Fruit fly (Drosophila melanogaster) whole organism, embryonic: ENCODE measurements around the gene Ada2a.

Experiments
- CG10431 ChIP-seq: fragments of 200-800 bp; sonication (Bioruptor generic); optimal IDR thresholded peaks from 3 replicates; lab custom pipeline; 2018; ENCODE audit warnings: missing biosample characterization, mild to moderate bottlenecking, missing genetic modification characterization
- CG11085 ChIP-seq: fragments of 200-800 bp; sonication (Bioruptor generic); IDR thresholded peaks from 2 replicates; pipeline ENCODE4 v1.3.6; 2022; ENCODE audit warnings: missing biosample characterization, missing genetic modification characterization
- CG11695 ChIP-seq: fragments of 200-800 bp; sonication (Bioruptor generic); IDR thresholded peaks from 3 replicates; pipeline ENCODE4 v1.3.6; 2022; ENCODE audit warnings: missing biosample characterization, missing genetic modification characterization
- CG14667 ChIP-seq: fragments of 200-800 bp; sonication (Bioruptor generic); IDR thresholded peaks from 2 replicates; pipeline ENCODE4 v1.3.6; 2022; ENCODE audit warnings: missing biosample characterization, missing genetic modification characterization
- CG1529 ChIP-seq: fragments of 200-800 bp; sonication (Bioruptor generic); optimal IDR thresholded peaks from 3 replicates; lab custom pipeline; 2018; ENCODE audit warnings: missing biosample characterization, missing genetic modification characterization
- CG17359 ChIP-seq: fragments of 200-800 bp; sonication (Bioruptor generic); optimal IDR thresholded peaks from 3 replicates; lab custom pipeline; 2018; ENCODE audit warnings: missing biosample characterization, mild to moderate bottlenecking, missing genetic modification characterization, moderate library complexity
- CG17385 ChIP-seq: fragments of 200-800 bp; sonication (Bioruptor generic); optimal IDR thresholded peaks from 3 replicates; lab custom pipeline; 2018; ENCODE audit warnings: missing biosample characterization, mild to moderate bottlenecking, missing genetic modification characterization
- CG3163 ChIP-seq: fragments of 200-800 bp; sonication (Bioruptor generic); optimal IDR thresholded peaks from 3 replicates; lab custom pipeline; 2016; ENCODE audit warnings: missing biosample characterization, missing genetic modification characterization
- CG3995 ChIP-seq: fragments of 200-800 bp; sonication (Bioruptor generic); optimal IDR thresholded peaks from 3 replicates; lab custom pipeline; 2016; ENCODE audit warnings: missing biosample characterization, missing genetic modification characterization
- CG5180 ChIP-seq: fragments of 200-800 bp; sonication (Bioruptor generic); optimal IDR thresholded peaks from 3 replicates; lab custom pipeline; 2017; ENCODE audit warnings: missing biosample characterization, missing genetic modification characterization, mild to moderate bottlenecking, moderate library complexity, missing genetic modification reagents
- CG6854 ChIP-seq: fragments of 200-800 bp; sonication (Bioruptor generic); optimal IDR thresholded peaks from 3 replicates; lab custom pipeline; 2017; ENCODE audit warnings: missing biosample characterization, mild to moderate bottlenecking, missing genetic modification characterization
- CG8944 ChIP-seq: fragments of 200-800 bp; sonication (Bioruptor generic); optimal IDR thresholded peaks from 3 replicates; lab custom pipeline; 2016; ENCODE audit warnings: missing biosample characterization, missing genetic modification characterization
- CG9215 ChIP-seq: fragments of 200-800 bp; sonication (Bioruptor generic); IDR thresholded peaks from 2 replicates; pipeline ENCODE4 v1.3.6; 2022; ENCODE audit warnings: missing biosample characterization, missing genetic modification characterization
- CG9817 ChIP-seq: fragments of 200-800 bp; sonication (Bioruptor generic); optimal IDR thresholded peaks from 2 replicates; lab custom pipeline; 2018; ENCODE audit warnings: missing biosample characterization, mild to moderate bottlenecking, missing genetic modification characterization, moderate library complexity
- CrebB ChIP-seq: fragments of 200-800 bp; sonication (Bioruptor generic); optimal IDR thresholded peaks from 3 replicates; lab custom pipeline; 2018; ENCODE audit warnings: missing biosample characterization, mild to moderate bottlenecking, missing genetic modification characterization
- Dad ChIP-seq: fragments of 200-800 bp; sonication (Bioruptor generic); optimal IDR thresholded peaks from 3 replicates; lab custom pipeline; 2016; ENCODE audit warnings: missing biosample characterization, missing genetic modification characterization
- Hand ChIP-seq: fragments of 200-800 bp; sonication (Bioruptor generic); optimal IDR thresholded peaks from 2 replicates; lab custom pipeline; 2017; ENCODE audit warnings: mild to moderate bottlenecking, missing biosample characterization, missing genetic modification reagents, missing genetic modification characterization
- HmgZ ChIP-seq: fragments of 200-800 bp; sonication (Bioruptor generic); optimal IDR thresholded peaks from 2 replicates; lab custom pipeline; 2018; ENCODE audit warnings: missing biosample characterization, mild to moderate bottlenecking, missing genetic modification characterization
- Meics ChIP-seq: fragments of 200-800 bp; sonication (Bioruptor generic); optimal IDR thresholded peaks from 2 replicates; lab custom pipeline; 2017; ENCODE audit warnings: missing biosample characterization, mild to moderate bottlenecking, missing genetic modification characterization
- Myb ChIP-seq: fragments of 200-800 bp; sonication (Bioruptor generic); optimal IDR thresholded peaks from 2 replicates; lab custom pipeline; 2016; ENCODE audit warnings: missing biosample characterization, missing genetic modification characterization
- NC2β ChIP-seq: fragments of 200-800 bp; sonication (Bioruptor generic); optimal IDR thresholded peaks from 2 replicates; lab custom pipeline; 2016; ENCODE audit warnings: missing biosample characterization, missing genetic modification characterization
- PHDP ChIP-seq: fragments of 200-800 bp; sonication (Bioruptor generic); optimal IDR thresholded peaks from 3 replicates; lab custom pipeline; 2018; ENCODE audit warnings: missing biosample characterization, mild to moderate bottlenecking, missing genetic modification characterization, moderate library complexity
- Ptx1 ChIP-seq: fragments of 200-800 bp; sonication (Bioruptor generic); IDR thresholded peaks from 2 replicates; pipeline ENCODE4 v1.3.6; 2022; ENCODE audit warnings: missing biosample characterization, missing genetic modification characterization
- Rfx ChIP-seq: fragments of 200-800 bp; sonication (Bioruptor generic); IDR thresholded peaks from 2 replicates; pipeline ENCODE4 v1.3.6; 2022; ENCODE audit warnings: missing biosample characterization, missing genetic modification characterization
- Trl ChIP-seq, 3 experiments: fragments of >200 bp in 2 of 3; fragments of 200-800 bp in 1 of 3; sonication (Bioruptor generic) in 1 of 3; optimal IDR thresholded peaks; 2 replicates in 1 of 3; 3 replicates in 2 of 3; lab custom pipeline; 2016 to 2017; ENCODE audit warnings: missing biosample characterization in 1 of 3, missing genetic modification characterization in 1 of 3
- Usf ChIP-seq: fragments of 200-800 bp; sonication (Bioruptor generic); optimal IDR thresholded peaks from 2 replicates; lab custom pipeline; 2017; ENCODE audit warnings: missing genotype, missing biosample characterization, missing genetic modification characterization
- ase ChIP-seq: fragments of 200-800 bp; sonication (Bioruptor generic); IDR thresholded peaks from 3 replicates; pipeline ENCODE4 v1.3.6; 2022; ENCODE audit warnings: missing biosample characterization, missing genetic modification characterization
- caup ChIP-seq: fragments of 200-800 bp; sonication (Bioruptor generic); optimal IDR thresholded peaks from 3 replicates; lab custom pipeline; 2017; ENCODE audit warnings: missing biosample characterization, mild to moderate bottlenecking, missing genetic modification characterization, moderate library complexity; ENCODE audit not compliant: severe bottlenecking
- crol ChIP-seq: fragments of 200-800 bp; sonication (Bioruptor generic); IDR thresholded peaks from 2 replicates; pipeline ENCODE4 v1.3.6; 2022; ENCODE audit warnings: missing biosample characterization, missing genetic modification characterization
- crp ChIP-seq, 2 experiments: fragments of 200-800 bp; sonication (Bioruptor generic); optimal IDR thresholded peaks; 2 replicates in 1 of 2; 3 replicates in 1 of 2; lab custom pipeline; 2017; ENCODE audit warnings: missing biosample characterization in 2 of 2, missing genetic modification characterization in 2 of 2, mild to moderate bottlenecking in 1 of 2, moderate library complexity in 1 of 2
- ftz-f1 ChIP-seq: fragments of 200-800 bp; sonication (Bioruptor generic); optimal IDR thresholded peaks from 2 replicates; lab custom pipeline; 2016; ENCODE audit warnings: missing biosample characterization, missing genetic modification characterization
- gcm2 ChIP-seq: fragments of 200-800 bp; sonication (Bioruptor generic); optimal IDR thresholded peaks from 2 replicates; lab custom pipeline; 2016; ENCODE audit warnings: missing biosample characterization, missing genetic modification characterization
- gt ChIP-seq: fragments of 200-800 bp; sonication (Bioruptor generic); IDR thresholded peaks from 2 replicates; pipeline ENCODE4 v1.3.6; 2022; ENCODE audit warnings: missing biosample characterization, missing genetic modification characterization
- h ChIP-seq: fragments of >200 bp; optimal IDR thresholded peaks from 2 replicates; lab custom pipeline; 2017
- hbn ChIP-seq: fragments of 200-800 bp; sonication (Bioruptor generic); IDR thresholded peaks from 2 replicates; pipeline ENCODE4 v1.3.6; 2022; ENCODE audit warnings: missing biosample characterization, missing genetic modification characterization; ENCODE audit not compliant: partially characterized antibody
- luna ChIP-seq: fragments of 200-800 bp; sonication (Bioruptor generic); optimal IDR thresholded peaks from 2 replicates; lab custom pipeline; 2016; ENCODE audit warnings: missing biosample characterization, missing genetic modification characterization
- nerfin-1 ChIP-seq: fragments of 200-800 bp; sonication (Bioruptor generic); optimal IDR thresholded peaks from 3 replicates; lab custom pipeline; 2019; ENCODE audit warnings: missing biosample characterization, mild to moderate bottlenecking, missing genetic modification characterization, moderate library complexity
- nom ChIP-seq: fragments of 200-800 bp; sonication (Bioruptor generic); optimal IDR thresholded peaks from 2 replicates; lab custom pipeline; 2017; ENCODE audit warnings: missing biosample characterization, missing genetic modification characterization, mild to moderate bottlenecking, moderate library complexity, missing genetic modification reagents
- org-1 ChIP-seq: fragments of 200-800 bp; sonication (Bioruptor generic); optimal IDR thresholded peaks from 2 replicates; lab custom pipeline; 2017; ENCODE audit warnings: missing biosample characterization, missing genetic modification characterization
- phol ChIP-seq: fragments of 200-800 bp; sonication (Bioruptor generic); optimal IDR thresholded peaks from 3 replicates; lab custom pipeline; 2018; ENCODE audit warnings: missing biosample characterization, mild to moderate bottlenecking, missing genetic modification characterization, moderate library complexity
- ranshi ChIP-seq: fragments of 200-800 bp; sonication (Bioruptor generic); IDR thresholded peaks from 2 replicates; pipeline ENCODE4 v1.3.6; 2022; ENCODE audit warnings: missing biosample characterization, missing genetic modification characterization
- ro ChIP-seq: fragments of 200-800 bp; sonication (Bioruptor generic); IDR thresholded peaks from 2 replicates; pipeline ENCODE4 v1.3.6; 2022; ENCODE audit warnings: missing biosample characterization, missing genetic modification characterization
- run ChIP-seq: fragments of 200-800 bp; sonication (Bioruptor generic); optimal IDR thresholded peaks from 3 replicates; lab custom pipeline; 2018; ENCODE audit warnings: missing biosample characterization, mild to moderate bottlenecking, missing genetic modification characterization
- salm ChIP-seq: fragments of 200-800 bp; sonication (Bioruptor generic); optimal IDR thresholded peaks from 2 replicates; lab custom pipeline; 2018; ENCODE audit warnings: missing biosample characterization, mild to moderate bottlenecking, missing genetic modification characterization
- seq ChIP-seq: fragments of 200-800 bp; sonication (Bioruptor generic); IDR thresholded peaks from 2 replicates; pipeline ENCODE4 v1.3.6; 2022; ENCODE audit warnings: missing biosample characterization, missing genetic modification characterization
- sug ChIP-seq: fragments of 200-800 bp; optimal IDR thresholded peaks from 2 replicates; lab custom pipeline; 2019; ENCODE audit warnings: missing biosample characterization, mild to moderate bottlenecking, missing genetic modification characterization, moderate library complexity
- tll ChIP-seq, 2 experiments: fragments of 200-800 bp in 1 of 2; fragments of >200 bp in 1 of 2; sonication (Bioruptor generic) in 1 of 2; optimal IDR thresholded peaks; 2 replicates each; lab custom pipeline; 2017 to 2019; ENCODE audit warnings: missing biosample characterization in 2 of 2, missing genetic modification characterization in 2 of 2, mild to moderate bottlenecking in 1 of 2, moderate library complexity in 1 of 2
- unpg ChIP-seq: fragments of 200-800 bp; sonication (Bioruptor generic); optimal IDR thresholded peaks from 3 replicates; lab custom pipeline; 2018; ENCODE audit warnings: missing biosample characterization, mild to moderate bottlenecking, missing genetic modification characterization, moderate library complexity
- z ChIP-seq: fragments of 200-800 bp; sonication (Bioruptor generic); IDR thresholded peaks from 3 replicates; pipeline ENCODE4 v1.3.6; 2022; ENCODE audit warnings: missing biosample characterization, missing genetic modification characterization
- zf30C ChIP-seq: fragments of 200-800 bp; sonication (Bioruptor generic); optimal IDR thresholded peaks from 3 replicates; lab custom pipeline; 2018; ENCODE audit warnings: missing biosample characterization, mild to moderate bottlenecking, missing genetic modification characterization

Ada2a gene

dm6 chr3R:18220211-18220749 lies 35.0 kb downstream of the Ada2a start, which contains the start of the genes CG7988 and CG7183 (continued):
- TF ChIP-seq CG10431 (GFP tag; lab: Kevin White, UChicago) (peak; percentile 86), CG11085 (GFP tag; lab: Robert Waterston, UW) (peak; percentile 97), h (lab: Kevin White, UChicago) (no peak), unpg (GFP tag; lab: Kevin White, UChicago) (peak; percentile 99), hbn (GFP tag; lab: Robert Waterston, UW) (no peak), caup (GFP tag; lab: Kevin White, UChicago) (peak; percentile 93), Usf (peak; percentile 94), tll (GFP tag; optimal IDR thresholded peaks at IDR 0.05; lab: Kevin White, UChicago) (peak in 1 of 2 experiments; percentile 90), NC2β (GFP tag; lab: Kevin White, UChicago) (peak; percentile 94), CG8944 (peak; percentile 92), Dad (peak; percentile 92), phol (tag; lab: Kevin White, UChicago) (peak; percentile 98), crp (GFP tag; optimal IDR thresholded peaks at IDR 0.05; lab: Kevin White, UChicago) (peak; percentile 98), PHDP (peak; percentile 98), Trl (optimal IDR thresholded peaks at IDR 0.05; lab: Kevin White, UChicago) (no peak), Trl (GFP tag; optimal IDR thresholded peaks at IDR 0.05; lab: Kevin White, UChicago) (peak; percentile 95), CG9817 (tag; lab: Kevin White, UChicago) (peak; percentile 98), luna (peak; percentile 87), z (GFP tag; lab: Robert Waterston, UW) (peak; percentile 74; the same call in 1 of the 3 replicates), run (peak; percentile 94), nom (GFP tag; lab: Kevin White, UChicago) (peak; percentile 89), CG1529 (GFP tag; lab: Kevin White, UChicago) (peak; percentile 94), Hand (GFP tag; lab: Kevin White, UChicago) (peak; percentile 87), zf30C (GFP tag; lab: Kevin White, UChicago) (peak; percentile 99), seq (GFP tag; lab: Robert Waterston, UW) (peak; percentile 96), nerfin-1 (tag; lab: Kevin White, UChicago) (peak; percentile 97), ftz-f1 (GFP tag; lab: Kevin White, UChicago) (peak; percentile 58), CG17359 (tag; lab: Kevin White, UChicago) (peak; percentile 98), gcm2 (GFP tag; lab: Kevin White, UChicago) (peak; percentile 84), salm (tag; lab: Kevin White, UChicago) (peak; percentile 97), CG14667 (peak; percentile 99), Myb (GFP tag; lab: Kevin White, UChicago) (peak; percentile 81), HmgZ (tag; lab: Kevin White, UChicago) (peak; percentile 97), sug (peak; percentile 96), crol (GFP tag; lab: Robert Waterston, UW) (peak; percentile 72), CG6854 (GFP tag; lab: Kevin White, UChicago) (peak; percentile 79), CG3163 (peak; percentile 78), Rfx (GFP tag; lab: Robert Waterston, UW) (peak; percentile 98), CG11695 (GFP tag; lab: Robert Waterston, UW) (peak; percentile 99), org-1 (GFP tag; lab: Kevin White, UChicago) (peak; percentile 93), gt (GFP tag; lab: Robert Waterston, UW) (peak; percentile 94), ranshi (GFP tag; lab: Robert Waterston, UW) (peak; percentile 99), CG5180 (GFP tag; lab: Kevin White, UChicago) (peak; percentile 75), ro (GFP tag; lab: Robert Waterston, UW) (peak; percentile 99), CG17385 (GFP tag; lab: Kevin White, UChicago) (peak; percentile 100), CG9215 (GFP tag; lab: Robert Waterston, UW) (peak; percentile 97), Meics (GFP tag; lab: Kevin White, UChicago) (peak; percentile 95), CrebB (peak; percentile 96), ase (peak; percentile 98), Ptx1 (peak; percentile 100), CG3995 (GFP tag; lab: Kevin White, UChicago) (peak; percentile 71)
